Worm (Caenorhabditis elegans): ENCODE measurements around the gene cyp-13A3.

- TF ChIP-seq nhr-237 (tag; optimal IDR thresholded peaks at IDR 0.05) = no peak
- TF ChIP-seq snpc-4 (tag; optimal IDR thresholded peaks at IDR 0.05) = no peak
- no peak for TF ChIP-seq aly-2 (tag; optimal IDR thresholded peaks at IDR 0.05)
- TF ChIP-seq elt-3 (tag; optimal IDR thresholded peaks at IDR 0.05) = no peak
- TF ChIP-seq nhr-77 (tag; optimal IDR thresholded peaks at IDR 0.05) = no peak
- TF ChIP-seq lin-39 (tag; optimal IDR thresholded peaks at IDR 0.05) = no peak
- TF ChIP-seq nhr-28 (tag; optimal IDR thresholded peaks at IDR 0.05) = no peak
- no peak for TF ChIP-seq fos-1 (tag; optimal IDR thresholded peaks at IDR 0.05)
- no peak for TF ChIP-seq ztf-4 (tag; optimal IDR thresholded peaks at IDR 0.05)
Measured at ce11 chrII:9834921-9835320, 41.8 kb upstream of the cyp-13A3 start, which contains the start of gene arrd-5.

Data from whole organism, L3 larva.